Worm (Caenorhabditis elegans) whole organism, L1 larva: ENCODE measurements around the gene algn-13.
A peak's percentile ranks its signal among the peaks of the same experiment; 100 is the strongest.

ENCODE experiments used
- C04F5.9 ChIP-seq: sonication (generic microtip); optimal IDR thresholded peaks from 2 replicates; lab custom pipeline; 2016; ENCODE audit warnings: missing genetic modification characterization, missing compliant biosample characterization
- C16A3.4 ChIP-seq: fragments of 150-350 bp; optimal IDR thresholded peaks from 2 replicates; lab custom pipeline; 2014; ENCODE audit warnings: missing biosample characterization, missing genetic modification characterization
- F16B12.6 ChIP-seq: fragments of 150-350 bp; optimal IDR thresholded peaks from 2 replicates; lab custom pipeline; 2014; ENCODE audit warnings: missing biosample characterization, missing genetic modification characterization
- Y116A8C.19 ChIP-seq: sonication (generic microtip); optimal IDR thresholded peaks from 2 replicates; lab custom pipeline; 2016; ENCODE audit warnings: missing compliant biosample characterization, missing genetic modification characterization, borderline replicate concordance
- aha-1 ChIP-seq: fragments of 150-350 bp; optimal IDR thresholded peaks from 2 replicates; lab custom pipeline; 2014; ENCODE audit warnings: missing biosample characterization, missing genetic modification characterization
- aly-2 ChIP-seq: fragments of 150-350 bp; optimal IDR thresholded peaks from 2 replicates; lab custom pipeline; 2014; ENCODE audit warnings: missing biosample characterization, missing genetic modification characterization
- ama-1 ChIP-seq: fragments of 150-350 bp; optimal IDR thresholded peaks from 2 replicates; lab custom pipeline; 2014
- ceh-8 ChIP-seq: fragments of 200-800 bp; sonication (Bioruptor generic); optimal IDR thresholded peaks from 2 replicates; lab custom pipeline; 2018; ENCODE audit warnings: mild to moderate bottlenecking, missing genetic modification characterization, moderate library complexity, missing compliant biosample characterization
- ceh-82 ChIP-seq, 3 experiments: fragments of 150-350 bp in 1 of 3; sonication (generic microtip) in 2 of 3; optimal IDR thresholded peaks; 2 replicates each; lab custom pipeline; 2014 to 2017; ENCODE audit warnings: missing biosample characterization in 3 of 3, missing genetic modification characterization in 3 of 3
- ceh-88 ChIP-seq: fragments of 200-800 bp; sonication (Bioruptor generic); IDR thresholded peaks from 2 replicates; pipeline ENCODE4 v1.3.6; 2022; ENCODE audit warnings: missing genetic modification characterization, missing compliant biosample characterization
- ceh-90 ChIP-seq: sonication (generic microtip); optimal IDR thresholded peaks from 2 replicates; lab custom pipeline; 2016; ENCODE audit warnings: missing genetic modification characterization, missing compliant biosample characterization
- ces-1 ChIP-seq: fragments of 150-350 bp; optimal IDR thresholded peaks from 2 replicates; lab custom pipeline; 2014; ENCODE audit warnings: missing biosample characterization, missing genetic modification reagents, missing genetic modification characterization
- efl-3 ChIP-seq: fragments of 200-800 bp; sonication (Bioruptor generic); optimal IDR thresholded peaks from 2 replicates; lab custom pipeline; 2018; ENCODE audit warnings: mild to moderate bottlenecking, missing genetic modification characterization, missing compliant biosample characterization
- ets-5 ChIP-seq: fragments of 200-800 bp; sonication (Bioruptor generic); IDR thresholded peaks from 2 replicates; pipeline ENCODE4 v1.3.6; 2022; ENCODE audit warnings: missing genetic modification characterization, missing compliant biosample characterization
- fkh-10 ChIP-seq: sonication (generic microtip); optimal IDR thresholded peaks from 2 replicates; lab custom pipeline; 2017; ENCODE audit warnings: missing biosample characterization, missing genetic modification reagents, missing genetic modification characterization
- fkh-4 ChIP-seq: sonication (generic microtip); optimal IDR thresholded peaks from 2 replicates; lab custom pipeline; 2016; ENCODE audit warnings: missing compliant biosample characterization, missing genetic modification characterization, borderline replicate concordance
- fkh-8 ChIP-seq: sonication (generic microtip); optimal IDR thresholded peaks from 2 replicates; lab custom pipeline; 2016; ENCODE audit warnings: mild to moderate bottlenecking, missing genetic modification characterization, missing compliant biosample characterization
- fos-1 ChIP-seq: fragments of 150-350 bp; optimal IDR thresholded peaks from 2 replicates; lab custom pipeline; 2014; ENCODE audit warnings: missing biosample characterization, missing genetic modification characterization
- grh-1 ChIP-seq: fragments of 200-800 bp; sonication (Bioruptor generic); IDR thresholded peaks from 2 replicates; pipeline ENCODE4 v1.3.6; 2022; ENCODE audit warnings: missing genetic modification reagents, missing genetic modification characterization, missing compliant biosample characterization
- hlh-17 ChIP-seq: fragments of 200-800 bp; sonication (Bioruptor generic); optimal IDR thresholded peaks from 2 replicates; lab custom pipeline; 2018; ENCODE audit warnings: missing genetic modification characterization, mild to moderate bottlenecking, missing compliant biosample characterization, moderate library complexity, borderline replicate concordance
- hpl-2 ChIP-seq: fragments of 150-350 bp; optimal IDR thresholded peaks from 2 replicates; lab custom pipeline; 2014; ENCODE audit warnings: missing biosample characterization, missing genetic modification reagents, missing genetic modification characterization
- irx-1 ChIP-seq: sonication (generic microtip); optimal IDR thresholded peaks from 2 replicates; lab custom pipeline; 2016; ENCODE audit warnings: missing genetic modification characterization, missing compliant biosample characterization
- isw-1 ChIP-seq: fragments of 200-800 bp; sonication (Bioruptor generic); IDR thresholded peaks from 2 replicates; pipeline ENCODE4 v1.3.6; 2022; ENCODE audit warnings: missing genetic modification characterization, missing compliant biosample characterization
- jun-1 ChIP-seq: fragments of 150-350 bp; optimal IDR thresholded peaks from 2 replicates; lab custom pipeline; 2014; ENCODE audit warnings: missing biosample characterization, missing genetic modification reagents, missing genetic modification characterization
- lin-14 ChIP-seq: fragments of 200-800 bp; sonication (Bioruptor generic); optimal IDR thresholded peaks from 2 replicates; lab custom pipeline; 2018; ENCODE audit warnings: mild to moderate bottlenecking, missing genetic modification characterization, moderate library complexity, missing compliant biosample characterization
- lin-15B ChIP-seq: fragments of 150-350 bp; sonication (generic microtip); optimal IDR thresholded peaks from 3 replicates; lab custom pipeline; 2014; ENCODE audit warnings: missing biosample characterization, missing genetic modification characterization
- lin-35 ChIP-seq, 2 experiments: fragments of 150-350 bp; optimal IDR thresholded peaks; 2 replicates each; lab custom pipeline; 2014; ENCODE audit warnings: missing biosample characterization in 2 of 2, missing genetic modification characterization in 2 of 2, missing genetic modification reagents in 2 of 2
- lin-39 ChIP-seq: fragments of 150-350 bp; optimal IDR thresholded peaks from 2 replicates; lab custom pipeline; 2014; ENCODE audit warnings: missing biosample characterization, missing genetic modification reagents, missing genetic modification characterization
- mab-9 ChIP-seq: fragments of 200-800 bp; sonication (Bioruptor generic); IDR thresholded peaks from 2 replicates; pipeline ENCODE4 v1.3.6; 2022; ENCODE audit warnings: missing genetic modification reagents, missing genetic modification characterization, missing compliant biosample characterization
- nhr-11 ChIP-seq: fragments of 150-350 bp; optimal IDR thresholded peaks from 2 replicates; lab custom pipeline; 2014; ENCODE audit warnings: missing biosample characterization, missing genetic modification characterization
- nhr-19 ChIP-seq: fragments of 200-800 bp; sonication (Bioruptor generic); conservative IDR thresholded peaks from 2 replicates; pipeline ENCODE4 v1.3.6; 2022; ENCODE audit warnings: missing genetic modification characterization, missing compliant biosample characterization
- nhr-28 ChIP-seq: fragments of 150-350 bp; optimal IDR thresholded peaks from 2 replicates; lab custom pipeline; 2014; ENCODE audit warnings: missing biosample characterization, missing genetic modification characterization
- nhr-47 ChIP-seq: sonication (generic microtip); optimal IDR thresholded peaks from 2 replicates; lab custom pipeline; 2016; ENCODE audit warnings: mild to moderate bottlenecking, missing genetic modification characterization, moderate library complexity, missing compliant biosample characterization
- nhr-71 ChIP-seq: sonication (generic microtip); optimal IDR thresholded peaks from 2 replicates; lab custom pipeline; 2016; ENCODE audit warnings: mild to moderate bottlenecking, missing genetic modification characterization, moderate library complexity, missing compliant biosample characterization
- nhr-85 ChIP-seq: sonication (generic microtip); peaks from one replicate; lab custom pipeline; 2016; ENCODE audit warnings: missing genetic modification characterization, inconsistent platforms, missing compliant biosample characterization
- pax-3 ChIP-seq: fragments of 200-800 bp; sonication (Bioruptor generic); optimal IDR thresholded peaks from 2 replicates; lab custom pipeline; 2018; ENCODE audit warnings: mild to moderate bottlenecking, missing genetic modification characterization, moderate library complexity, missing compliant biosample characterization
- pqm-1 ChIP-seq: sonication (generic microtip); optimal IDR thresholded peaks from 3 replicates; lab custom pipeline; 2017; ENCODE audit warnings: missing biosample characterization, missing genetic modification characterization
- rnt-1 ChIP-seq: sonication (generic microtip); optimal IDR thresholded peaks from 2 replicates; lab custom pipeline; 2016; ENCODE audit warnings: mild to moderate bottlenecking, missing genetic modification characterization, moderate library complexity, missing compliant biosample characterization
- skn-1 ChIP-seq: fragments of 150-350 bp; optimal IDR thresholded peaks from 2 replicates; lab custom pipeline; 2014; ENCODE audit warnings: missing biosample characterization, missing genetic modification characterization
- snpc-4 ChIP-seq: fragments of 150-350 bp; optimal IDR thresholded peaks from 2 replicates; lab custom pipeline; 2014; ENCODE audit warnings: missing biosample characterization, missing genetic modification characterization
- sup-37 ChIP-seq: fragments of 200-800 bp; sonication (Bioruptor generic); optimal IDR thresholded peaks from 2 replicates; lab custom pipeline; 2018; ENCODE audit warnings: mild to moderate bottlenecking, missing genetic modification characterization, missing compliant biosample characterization
- swsn-7 ChIP-seq: sonication (generic microtip); optimal IDR thresholded peaks from 2 replicates; lab custom pipeline; 2016; ENCODE audit warnings: missing genetic modification characterization, missing compliant biosample characterization
- unc-30 ChIP-seq: sonication (generic microtip); optimal IDR thresholded peaks from 2 replicates; lab custom pipeline; 2017; ENCODE audit warnings: missing biosample characterization, missing genetic modification characterization
- unc-62 ChIP-seq: fragments of 150-350 bp; optimal IDR thresholded peaks from 2 replicates; lab custom pipeline; 2014; ENCODE audit warnings: missing biosample characterization, missing genetic modification reagents, missing genetic modification characterization
- unc-86 ChIP-seq: sonication (generic microtip); optimal IDR thresholded peaks from 2 replicates; lab custom pipeline; 2016; ENCODE audit warnings: missing genetic modification characterization, missing compliant biosample characterization
- vab-15 ChIP-seq: sonication (generic microtip); optimal IDR thresholded peaks from 2 replicates; lab custom pipeline; 2017; ENCODE audit warnings: missing genotype, mild to moderate bottlenecking, missing genetic modification characterization, missing compliant biosample characterization
- xbp-1 ChIP-seq: sonication (generic microtip); optimal IDR thresholded peaks from 2 replicates; lab custom pipeline; 2016; ENCODE audit warnings: missing genetic modification characterization, missing compliant biosample characterization
- ztf-4 ChIP-seq: fragments of 150-350 bp; optimal IDR thresholded peaks from 2 replicates; lab custom pipeline; 2014; ENCODE audit warnings: missing biosample characterization, missing genetic modification characterization

algn-13 gene

DNA sequence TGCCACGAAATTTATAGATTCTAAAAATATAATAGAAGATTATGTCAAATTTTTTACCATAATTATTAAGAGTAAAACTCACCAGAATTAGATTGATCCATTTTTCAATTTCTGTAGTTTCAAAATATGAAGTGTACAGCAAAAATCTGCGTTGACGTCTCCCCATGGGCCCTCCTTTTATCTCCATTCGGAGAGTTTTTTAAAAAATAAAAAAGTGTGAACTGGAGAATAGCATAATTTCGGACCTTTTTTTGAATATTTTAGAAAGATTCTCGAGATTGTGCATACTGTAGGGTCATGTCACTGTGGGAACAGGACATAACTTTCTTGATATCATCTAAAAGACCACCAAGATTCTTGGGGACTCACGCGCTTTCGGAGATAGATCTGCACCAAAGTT is 19.7 kb downstream of the algn-13 start, which contains the start of gene dpr-1:
TSS of gene dpr-1 (minus strand) at position 101 of the 400 bp plus-strand sequence.
- no peak for TF ChIP-seq mab-9 (GFP tag; lab: Robert Waterston, UW)
- no peak for TF ChIP-seq nhr-85 (tag; lab: Kevin White, UChicago)
- no peak for TF ChIP-seq aly-2 (tag; lab: Kevin White, UChicago)

DNA sequence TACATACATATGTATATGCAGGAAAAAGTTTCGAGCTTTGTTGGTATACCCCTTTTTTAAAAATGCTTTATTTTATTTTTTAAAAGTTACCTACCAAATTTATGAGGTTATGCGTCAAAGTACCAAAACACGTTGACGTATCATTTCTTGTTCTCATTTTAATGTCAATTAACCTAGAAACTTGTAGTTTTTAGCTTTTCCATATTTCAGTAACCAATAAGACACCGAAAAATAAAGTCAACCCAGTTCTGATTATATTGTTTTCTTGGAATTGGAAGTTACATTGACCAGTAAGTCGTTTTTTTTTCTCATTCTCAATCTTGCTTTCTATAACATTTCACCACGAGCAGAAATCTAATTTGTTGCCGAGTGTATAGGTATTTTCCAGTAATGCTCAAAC is 24.9 kb downstream of the algn-13 start, which contains the start of gene srw-145:
TSS of gene srw-145 (plus strand) at position 301 of the 400 bp plus-strand sequence.
- peak; percentile 31 for TF ChIP-seq nhr-11 (tag; lab: Kevin White, UChicago)
- TF ChIP-seq aly-2 (tag; lab: Kevin White, UChicago), result no peak
- TF ChIP-seq sup-37 (GFP tag; lab: Kevin White, UChicago), result no peak
- TF ChIP-seq hlh-17 (GFP tag; lab: Kevin White, UChicago), result no peak
- no peak for TF ChIP-seq F16B12.6 (tag; lab: Kevin White, UChicago)
- no peak for TF ChIP-seq irx-1 (tag; lab: Kevin White, UChicago)
- TF ChIP-seq unc-62 (GFP tag; lab: Kevin White, UChicago), result no peak
- no peak for TF ChIP-seq vab-15 (tag; lab: Kevin White, UChicago)
- no peak for TF ChIP-seq rnt-1 (tag; lab: Kevin White, UChicago)
- TF ChIP-seq hpl-2, result no peak
- no peak for TF ChIP-seq lin-15B
- no peak for TF ChIP-seq ceh-82 (tag; optimal IDR thresholded peaks at IDR 0.05; lab: Kevin White, UChicago)
- no peak for TF ChIP-seq unc-86 (tag; lab: Kevin White, UChicago)
- peak; percentile 48 for TF ChIP-seq nhr-71 (tag; lab: Kevin White, UChicago)
- no peak for TF ChIP-seq aha-1 (tag; lab: Kevin White, UChicago)
- TF ChIP-seq isw-1 (GFP tag; lab: Robert Waterston, UW), result no peak
- TF ChIP-seq fkh-8 (tag; lab: Kevin White, UChicago), result peak; percentile 45
- no peak for TF ChIP-seq lin-35 (GFP tag; optimal IDR thresholded peaks at IDR 0.05; lab: Kevin White, UChicago)
- no peak for TF ChIP-seq C16A3.4 (tag; lab: Kevin White, UChicago)
- TF ChIP-seq C04F5.9 (tag; lab: Kevin White, UChicago), result no peak
- peak; percentile 44 for TF ChIP-seq nhr-47 (tag; lab: Kevin White, UChicago)
- no peak for TF ChIP-seq ama-1
- TF ChIP-seq, all 84 proteins: peak for 4

- TF ChIP-seq ceh-88 (no peak), rnt-1 (tag; lab: Kevin White, UChicago) (no peak), lin-35 (GFP tag; optimal IDR thresholded peaks at IDR 0.05; lab: Kevin White, UChicago) (peak in 1 of 2 experiments; percentile 11), unc-30 (no peak), swsn-7 (tag; lab: Kevin White, UChicago) (no peak), fkh-10 (GFP tag; lab: Kevin White, UChicago) (no peak), lin-14 (GFP tag; lab: Kevin White, UChicago) (no peak), lin-39 (tag; lab: Kevin White, UChicago) (no peak), jun-1 (tag; lab: Kevin White, UChicago) (no peak), pqm-1 (tag; lab: Kevin White, UChicago) (no peak), snpc-4 (tag; lab: Kevin White, UChicago) (no peak), isw-1 (GFP tag; lab: Robert Waterston, UW) (no peak), Y116A8C.19 (tag; lab: Kevin White, UChicago) (no peak), ces-1 (GFP tag; lab: Kevin White, UChicago) (no peak), xbp-1 (tag; lab: Kevin White, UChicago) (no peak), nhr-71 (tag; lab: Kevin White, UChicago) (peak; percentile 1), C16A3.4 (tag; lab: Kevin White, UChicago) (no peak), fos-1 (tag; lab: Kevin White, UChicago) (no peak), fkh-4 (tag; lab: Kevin White, UChicago) (no peak), ceh-90 (tag; lab: Kevin White, UChicago) (no peak), vab-15 (tag; lab: Kevin White, UChicago) (no peak), ets-5 (no peak), ztf-4 (tag; lab: Kevin White, UChicago) (no peak), pax-3 (tag; lab: Kevin White, UChicago) (no peak), nhr-19 (GFP tag; lab: Robert Waterston, UW) (no peak), aly-2 (tag; lab: Kevin White, UChicago) (no peak), skn-1 (tag; lab: Kevin White, UChicago) (no peak), nhr-28 (tag; lab: Kevin White, UChicago) (no peak), efl-3 (no peak), nhr-47 (tag; lab: Kevin White, UChicago) (no peak), ama-1 (no peak), hlh-17 (GFP tag; lab: Kevin White, UChicago) (no peak), ceh-8 (no peak), grh-1 (GFP tag; lab: Robert Waterston, UW) (peak; percentile 63)
These were observed 25.7 kb downstream of the algn-13 start for ce11 chrV:13936052-13936451.
